Fruit fly (Drosophila melanogaster): ENCODE data around the gene CG7872.

The CG7872 gene

DNA sequence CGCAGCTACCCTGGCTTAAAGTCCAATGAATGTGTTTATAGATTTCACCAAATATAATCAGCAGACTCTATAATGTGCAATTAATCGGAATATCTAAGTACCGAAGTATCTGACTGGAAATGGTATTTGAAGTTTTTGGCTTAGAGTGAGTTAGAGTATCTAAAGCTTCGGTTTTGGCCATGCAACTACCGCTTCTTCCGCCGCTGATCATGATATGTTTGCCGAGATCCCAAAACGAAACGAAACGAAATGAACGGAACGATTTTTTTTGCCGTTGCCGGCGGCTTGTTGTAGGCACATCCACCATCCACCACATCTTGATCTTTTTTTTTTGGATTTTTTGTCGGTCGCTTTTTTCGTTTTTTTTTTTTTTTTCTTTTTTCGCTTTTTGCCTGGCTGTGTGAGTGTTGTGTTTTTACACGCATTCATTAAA is 45.0 kb downstream of the CG7872 start (continued):
- TF ChIP-seq CG7556 (GFP tag; optimal IDR thresholded peaks at IDR 0.05) (peak; percentile 71), nmo (GFP tag; optimal IDR thresholded peaks at IDR 0.05) (peak; percentile 73), CG13296 (GFP tag; optimal IDR thresholded peaks at IDR 0.05) (peak; percentile 72), CG30403 (GFP tag; optimal IDR thresholded peaks at IDR 0.05) (peak; percentile 78), CG12391 (tag; optimal IDR thresholded peaks at IDR 0.05) (peak; percentile 62), MTF-1 (GFP tag; optimal IDR thresholded peaks at IDR 0.05; ENCODE audit: borderline replicate concordance) (peak; percentile 12), en (GFP tag; optimal IDR thresholded peaks at IDR 0.05) (peak; percentile 58), CG7928 (GFP tag; optimal IDR thresholded peaks at IDR 0.05) (peak; percentile 23), repo (GFP tag; optimal IDR thresholded peaks at IDR 0.05) (peak; percentile 67), ash1 (GFP tag; optimal IDR thresholded peaks at IDR 0.05) (no peak), gro (GFP tag; optimal IDR thresholded peaks at IDR 0.05) (peak; percentile 48), Xbp1 (GFP tag; optimal IDR thresholded peaks at IDR 0.05) (peak; percentile 79), CG6175 (GFP tag; IDR thresholded peaks at IDR 0.05) (peak; percentile 82; the same call in 2 of the 3 replicates), Nf-YA (GFP tag; IDR thresholded peaks at IDR 0.05) (peak; percentile 73), gsb (GFP tag; IDR thresholded peaks at IDR 0.05) (peak; percentile 79), Mad (GFP tag; optimal IDR thresholded peaks at IDR 0.05) (peak; percentile 20), CG17328 (GFP tag; IDR thresholded peaks at IDR 0.05) (peak; percentile 83), Abd-B (GFP tag; optimal IDR thresholded peaks at IDR 0.05) (peak; percentile 68), CG4404 (GFP tag; IDR thresholded peaks at IDR 0.05) (no peak), CG1602 (GFP tag; optimal IDR thresholded peaks at IDR 0.05) (peak; percentile 53), CG17361 (GFP tag; IDR thresholded peaks at IDR 0.05) (peak; percentile 65), gce (GFP tag; IDR thresholded peaks at IDR 0.05) (peak; percentile 71; the same call in 2 of the 3 replicates), CG3281 (GFP tag; optimal IDR thresholded peaks at IDR 0.05) (peak; percentile 74), ind (GFP tag; optimal IDR thresholded peaks at IDR 0.05) (peak; percentile 79), CG9932 (GFP tag; IDR thresholded peaks at IDR 0.05) (peak; percentile 92), chn (GFP tag; optimal IDR thresholded peaks at IDR 0.05) (peak; percentile 18), CG12236 (GFP tag; optimal IDR thresholded peaks at IDR 0.05) (no peak), CG15696 (tag; optimal IDR thresholded peaks at IDR 0.05) (no peak), kni (GFP tag; optimal IDR thresholded peaks at IDR 0.05) (no peak), pho (GFP tag; optimal IDR thresholded peaks at IDR 0.05) (peak; percentile 58)

DNA sequence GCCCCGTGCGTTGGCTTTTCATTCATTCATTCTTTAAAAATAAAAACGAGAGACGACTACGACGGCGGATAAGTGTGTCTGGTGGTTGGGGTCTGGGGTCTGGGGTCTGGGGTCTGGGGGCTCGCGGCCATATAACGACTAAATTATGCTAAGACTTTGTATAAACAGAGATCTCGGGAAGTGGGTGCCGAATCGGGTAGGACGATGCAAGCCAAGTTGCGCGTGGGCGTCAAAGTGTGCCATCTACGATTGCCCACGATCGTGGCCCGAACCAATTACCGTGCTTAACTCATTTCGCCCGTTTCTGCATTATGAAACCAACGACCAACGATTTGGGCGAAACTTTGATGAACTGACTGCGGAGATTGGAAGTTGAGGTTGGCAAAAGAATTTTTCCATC is 45.8 kb downstream of the CG7872 start:
- peak; percentile 13 for TF ChIP-seq CG13894 (tag; optimal IDR thresholded peaks at IDR 0.05)
- TF ChIP-seq grau (tag; optimal IDR thresholded peaks at IDR 0.05) = no peak
- TF ChIP-seq hth (optimal IDR thresholded peaks at IDR 0.05) = no peak
- peak; percentile 10 for TF ChIP-seq sd (tag; optimal IDR thresholded peaks at IDR 0.05)
- 0 out of 4 replicates have a peak, but pooled peaks have one; percentile 28 for TF ChIP-seq chinmo (GFP tag; IDR thresholded peaks at IDR 0.05; ENCODE audit: partially characterized antibody)
- TF ChIP-seq CG17802 (tag; optimal IDR thresholded peaks at IDR 0.05) = no peak
- no peak for TF ChIP-seq CG15514 (GFP tag; optimal IDR thresholded peaks at IDR 0.05)
- TF ChIP-seq BEAF-32 (GFP tag; optimal IDR thresholded peaks at IDR 0.05) = no peak
- peak; percentile 91 for TF ChIP-seq sr (GFP tag; IDR thresholded peaks at IDR 0.05)

DNA sequence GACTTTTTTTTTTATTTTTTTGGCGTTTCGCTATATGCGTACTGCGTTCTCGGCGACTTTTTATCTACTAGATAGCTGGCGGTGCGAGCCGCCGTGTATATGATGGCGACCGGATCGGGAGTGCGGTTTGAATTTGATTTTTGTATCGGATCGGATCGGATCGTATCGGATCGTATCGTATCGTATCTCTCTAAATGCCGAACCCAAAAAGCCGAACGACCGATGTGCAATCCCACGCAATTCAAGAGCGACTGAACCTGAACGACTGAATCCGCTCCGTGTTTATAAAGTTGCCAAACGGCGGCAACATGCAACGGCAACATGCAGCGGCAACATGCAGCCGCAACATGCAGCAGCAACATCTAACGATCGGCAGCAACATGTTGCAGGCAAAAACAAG is 48.3 kb downstream of the CG7872 start:
- TF ChIP-seq CG4820 (GFP tag; optimal IDR thresholded peaks at IDR 0.05) (no peak), CG2199 (GFP tag; IDR thresholded peaks at IDR 0.05) (peak; percentile 84; the same call in 2 of the 3 replicates), CG12104 (GFP tag; optimal IDR thresholded peaks at IDR 0.05) (no peak), Sox100B (GFP tag; optimal IDR thresholded peaks at IDR 0.05) (no peak), CG30431 (GFP tag; optimal IDR thresholded peaks at IDR 0.05) (no peak), CG12299 (tag; optimal IDR thresholded peaks at IDR 0.05) (no peak), danr (GFP tag; IDR thresholded peaks at IDR 0.05) (no peak), onecut (GFP tag; IDR thresholded peaks at IDR 0.05) (no peak), CG9215 (GFP tag; IDR thresholded peaks at IDR 0.05) (no peak), Ets97D (GFP tag; optimal IDR thresholded peaks at IDR 0.05) (no peak), kni (GFP tag; optimal IDR thresholded peaks at IDR 0.05) (no peak), Opbp (GFP tag; IDR thresholded peaks at IDR 0.05; ENCODE audit: partially characterized antibody) (peak; percentile 71; the same call in 2 of the 3 replicates), CG12769 (tag; optimal IDR thresholded peaks at IDR 0.05) (peak; percentile 54)

All from whole organism, embryonic.